Worm (Caenorhabditis elegans): ENCODE data around the gene fbxc-32.
"Not testable (repeated sequence)": the region's sequence is repeated elsewhere in the genome, so short reads cannot be mapped to it uniquely, and the experiment has no call there.

The fbxc-32 gene

DNA sequence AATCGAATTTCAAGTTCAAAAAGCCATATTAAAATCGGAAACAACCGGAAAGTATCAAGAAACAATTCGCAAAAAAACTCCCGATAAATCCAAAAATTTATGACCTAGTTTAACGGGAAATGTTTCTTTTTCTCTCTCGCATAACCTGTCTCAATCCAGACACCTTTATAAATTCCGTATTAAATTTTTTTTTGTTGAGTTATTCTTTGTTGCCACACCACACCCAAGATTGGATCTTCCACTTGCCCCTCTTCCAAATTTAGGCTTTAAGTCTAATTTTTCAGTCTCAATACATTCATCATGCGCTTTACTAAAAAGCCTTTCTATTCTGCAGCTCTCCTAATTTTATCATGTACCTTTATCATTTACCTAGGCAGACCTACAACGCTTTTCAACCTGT is 9.4 kb downstream of the fbxc-32 start, which contains the start of gene R07C3.3:
Gene R07C3.3, plus strand, starts transcription at position 301 of the 400 bp plus-strand sequence.
- TF ChIP-seq duxl-1 (tag; optimal IDR thresholded peaks at IDR 0.05; ENCODE audit: poor library complexity) (no peak), egl-27 (tag; optimal IDR thresholded peaks at IDR 0.05) (no peak)

DNA sequence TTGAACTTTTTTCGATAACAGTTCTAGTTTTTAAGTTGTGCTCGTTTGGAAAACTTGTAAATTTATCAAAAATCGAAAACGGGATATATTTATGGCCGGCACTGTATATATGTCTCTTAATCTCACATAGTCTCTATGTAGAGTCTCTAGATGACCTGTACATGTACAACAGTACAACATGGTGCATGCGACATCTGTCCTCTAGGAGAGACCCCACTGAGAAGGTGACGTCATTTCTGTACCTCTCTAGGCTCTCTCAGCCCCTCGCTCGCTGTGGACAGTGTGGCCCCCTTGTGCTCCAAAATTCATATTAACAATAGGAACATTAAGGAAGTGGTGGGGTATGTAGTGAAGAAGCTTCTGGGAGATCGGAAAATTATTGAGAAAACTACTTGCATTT is 10.7 kb downstream of the fbxc-32 start:
- TF ChIP-seq aha-1 (tag): peak; percentile 23
- TF ChIP-seq unc-62 (GFP tag; optimal IDR thresholded peaks at IDR 0.05 in 1 of 2): peak in 1 of 2 experiments; percentile 28
- no peak for TF ChIP-seq unc-62 (tag; optimal IDR thresholded peaks at IDR 0.05)
- TF ChIP-seq mdl-1 (tag; optimal IDR thresholded peaks at IDR 0.05): no peak
- TF ChIP-seq dmd-9 (GFP tag; IDR thresholded peaks at IDR 0.05): no peak
- no peak for TF ChIP-seq tra-1 (GFP tag; IDR thresholded peaks at IDR 0.05)
- TF ChIP-seq lin-1 (GFP tag; IDR thresholded peaks at IDR 0.05): no peak
- TF ChIP-seq T26A8.4 (GFP tag; IDR thresholded peaks at IDR 0.05): no peak
- TF ChIP-seq mep-1 (tag; optimal IDR thresholded peaks at IDR 0.05): no peak
- TF ChIP-seq jun-1 (tag; optimal IDR thresholded peaks at IDR 0.05): no peak
- no peak for TF ChIP-seq nhr-48 (tag; optimal IDR thresholded peaks at IDR 0.05)
- TF ChIP-seq nhr-41 (GFP tag; IDR thresholded peaks at IDR 0.05): no peak
- no peak for TF ChIP-seq nhr-102 (tag; optimal IDR thresholded peaks at IDR 0.05)

- no peak for TF ChIP-seq dmd-6 (GFP tag; IDR thresholded peaks at IDR 0.05)
- no peak for TF ChIP-seq lin-38 (GFP tag; IDR thresholded peaks at IDR 0.05)
Observed at ce11 chrII:932718-933117, 15.3 kb downstream of the fbxc-32 start, which contains the start of gene acs-15. Gene acs-15, plus strand, starts transcription at chrII:933018.

DNA sequence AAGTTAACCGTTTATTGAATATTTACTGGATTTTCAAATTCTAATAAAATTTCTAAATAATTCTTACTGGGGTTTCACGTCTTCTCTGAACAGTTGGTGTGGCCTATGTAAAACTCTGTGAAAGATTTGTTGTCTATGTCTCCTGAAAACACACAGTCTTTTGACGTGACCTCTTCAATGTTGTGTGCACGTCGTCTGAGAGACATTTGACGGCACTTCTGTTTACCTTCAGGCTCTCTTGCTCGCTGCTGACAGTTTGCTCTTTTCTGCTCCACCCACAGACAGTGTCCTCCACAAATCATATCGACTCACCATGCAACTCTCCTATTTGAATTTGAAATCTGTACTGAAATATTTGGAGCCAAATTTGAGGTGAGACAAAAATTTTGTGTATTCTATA is 17.1 kb downstream of the fbxc-32 start, which contains the start of gene fbxc-34:
Gene fbxc-34, plus strand, starts transcription at position 301 of the 400 bp plus-strand sequence.
- TF ChIP-seq lin-15B (tag; optimal IDR thresholded peaks at IDR 0.05); T20F7.1 (GFP tag; optimal IDR thresholded peaks at IDR 0.05); hlh-30 (tag; optimal IDR thresholded peaks at IDR 0.05; ENCODE audit: insufficient read depth): not testable (repeated sequence)

ce11 chrII:927331-927730 is 20.7 kb downstream of the fbxc-32 start, which contains the start of gene R07C3.13:
Gene R07C3.13, minus strand, starts transcription at chrII:927431.
- no peak for TF ChIP-seq hif-1 (tag; optimal IDR thresholded peaks at IDR 0.05)

DNA sequence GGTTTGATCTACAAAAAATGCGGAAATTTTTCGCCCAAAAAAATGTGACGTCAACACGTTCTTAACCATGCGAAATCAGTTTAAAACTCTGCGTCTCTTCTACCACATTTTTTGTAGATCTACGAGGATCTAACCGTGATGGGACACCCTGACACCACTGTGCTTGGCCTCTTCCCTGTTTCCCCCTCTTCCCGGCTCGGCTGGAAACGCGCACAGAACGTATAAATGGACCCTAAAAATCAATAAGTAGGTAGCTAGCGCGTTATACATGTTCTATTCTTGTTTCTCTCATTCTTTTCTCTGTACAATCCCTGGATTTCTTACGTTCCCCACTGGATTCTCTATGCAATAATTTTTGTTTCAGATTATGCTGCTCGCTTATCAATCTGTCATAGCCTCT is 24.5 kb downstream of the fbxc-32 start, which contains the start of gene fbxc-28:
Gene fbxc-28, plus strand, starts transcription at position 301 of the 400 bp plus-strand sequence.
- no peak for TF ChIP-seq lin-29 (GFP tag; IDR thresholded peaks at IDR 0.05)
- no peak for TF ChIP-seq lir-3 (tag; optimal IDR thresholded peaks at IDR 0.05)
- TF ChIP-seq ces-1 (GFP tag; optimal IDR thresholded peaks at IDR 0.05): no peak
- TF ChIP-seq sdz-12 (GFP tag; optimal IDR thresholded peaks at IDR 0.05): no peak
- TF ChIP-seq daf-8 (GFP tag; IDR thresholded peaks at IDR 0.05): no peak
- TF ChIP-seq vab-7 (GFP tag; IDR thresholded peaks at IDR 0.05): no peak
- TF ChIP-seq zip-11 (GFP tag; IDR thresholded peaks at IDR 0.05): no peak
- no peak for TF ChIP-seq ceh-28 (tag; optimal IDR thresholded peaks at IDR 0.05)
- no peak for TF ChIP-seq Y5F2A.4 (GFP tag; optimal IDR thresholded peaks at IDR 0.05)
- no peak for TF ChIP-seq fos-1 (tag; optimal IDR thresholded peaks at IDR 0.05)
- no peak for TF ChIP-seq F44E2.7 (GFP tag; IDR thresholded peaks at IDR 0.05)
- TF ChIP-seq php-3 (GFP tag; IDR thresholded peaks at IDR 0.05): no peak

Data from whole organism, L4 larva.